Worm (Caenorhabditis elegans): ENCODE measurements around the gene rad-23.
A peak's percentile ranks its signal among the peaks of the same experiment; 100 is the strongest.

The rad-23 gene

ce11 chrII:11644535-11644934 lies 8.0 kb downstream of the rad-23 start:
- TF ChIP-seq nhr-237 (tag; optimal IDR thresholded peaks at IDR 0.05) (no peak), mdl-1 (tag; optimal IDR thresholded peaks at IDR 0.05) (peak in 1 of 2 experiments; percentile 1), mxl-3 (GFP tag; optimal IDR thresholded peaks at IDR 0.05) (no peak), php-3 (GFP tag; IDR thresholded peaks at IDR 0.05) (no peak), unc-130 (GFP tag; optimal IDR thresholded peaks at IDR 0.05) (no peak), T20F7.1 (GFP tag; optimal IDR thresholded peaks at IDR 0.05) (no peak), nhr-111 (GFP tag; optimal IDR thresholded peaks at IDR 0.05) (no peak), unc-62 (GFP tag; optimal IDR thresholded peaks at IDR 0.05 in 1 of 2) (peak in 1 of 2 experiments; percentile 77), unc-62 (tag; optimal IDR thresholded peaks at IDR 0.05) (no peak), F10B5.3 (tag; optimal IDR thresholded peaks at IDR 0.05) (no peak), gei-8 (GFP tag; optimal IDR thresholded peaks at IDR 0.05) (no peak), ctbp-1 (GFP tag; IDR thresholded peaks at IDR 0.05) (no peak), vab-7 (GFP tag; IDR thresholded peaks at IDR 0.05) (no peak), tra-1 (GFP tag; IDR thresholded peaks at IDR 0.05) (no peak), hlh-30 (tag; optimal IDR thresholded peaks at IDR 0.05; ENCODE audit: insufficient read depth) (peak; percentile 6)

DNA sequence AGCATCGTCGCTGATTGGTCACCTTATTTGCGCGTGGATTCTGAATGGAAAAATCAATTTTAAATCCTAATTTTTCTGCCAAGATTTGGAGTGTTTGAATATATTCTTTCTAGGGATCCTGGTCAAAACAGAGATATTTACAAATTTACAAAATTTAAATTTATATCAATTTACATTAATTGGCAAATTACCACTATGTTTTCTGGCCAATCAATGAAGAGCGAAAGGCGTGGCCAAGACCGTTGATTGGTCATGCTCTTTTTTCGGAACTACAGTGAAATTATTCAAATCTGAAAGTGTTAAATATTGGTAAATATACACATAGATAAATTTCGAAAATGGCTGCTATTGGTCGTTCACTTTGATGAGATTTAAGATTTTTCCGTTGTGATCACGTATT lies 9.8 kb downstream of the rad-23 start:
- TF ChIP-seq lir-3 (tag; optimal IDR thresholded peaks at IDR 0.05), result no peak
- no peak for TF ChIP-seq saeg-2 (GFP tag; IDR thresholded peaks at IDR 0.05)
- no peak for TF ChIP-seq ZK546.5 (tag; optimal IDR thresholded peaks at IDR 0.05)
- no peak for TF ChIP-seq F49E8.2 (tag; optimal IDR thresholded peaks at IDR 0.05; ENCODE audit: borderline replicate concordance)

- TF ChIP-seq tra-1 (GFP tag; IDR thresholded peaks at IDR 0.05), result 0 out of 2 replicates have a peak, but pooled peaks have one; percentile 5
- no peak for TF ChIP-seq egl-43 (GFP tag; IDR thresholded peaks at IDR 0.05)
- peak in 1 of 2 experiments; percentile 62 for TF ChIP-seq mdl-1 (tag; optimal IDR thresholded peaks at IDR 0.05)
- TF ChIP-seq dpl-1 (GFP tag; optimal IDR thresholded peaks at IDR 0.05), result no peak
- TF ChIP-seq nhr-28 (tag; optimal IDR thresholded peaks at IDR 0.05), result peak; percentile 59
- TF ChIP-seq saeg-2 (GFP tag; IDR thresholded peaks at IDR 0.05), result no peak
- TF ChIP-seq lim-7 (GFP tag; IDR thresholded peaks at IDR 0.05), result no peak
- peak; percentile 66 for TF ChIP-seq hlh-11 (tag; optimal IDR thresholded peaks at IDR 0.05)
- peak; percentile 25 for TF ChIP-seq nhr-48 (tag; optimal IDR thresholded peaks at IDR 0.05)
- no peak for TF ChIP-seq nhr-25 (tag; optimal IDR thresholded peaks at IDR 0.05; ENCODE audit: borderline replicate concordance, insufficient read depth)
- no peak for TF ChIP-seq daf-8 (GFP tag; IDR thresholded peaks at IDR 0.05)
- peak; percentile 53 for TF ChIP-seq mxl-3 (GFP tag; optimal IDR thresholded peaks at IDR 0.05)
- TF ChIP-seq hlh-30 (tag; optimal IDR thresholded peaks at IDR 0.05; ENCODE audit: insufficient read depth), result peak; percentile 5
- no peak for TF ChIP-seq F10B5.3 (tag; optimal IDR thresholded peaks at IDR 0.05)
- peak in 1 of 2 experiments; percentile 27 for TF ChIP-seq unc-62 (GFP tag; optimal IDR thresholded peaks at IDR 0.05 in 1 of 2)
- TF ChIP-seq unc-62 (tag; optimal IDR thresholded peaks at IDR 0.05), result no peak
- no peak for TF ChIP-seq nhr-76 (tag; optimal IDR thresholded peaks at IDR 0.05)
- TF ChIP-seq lsy-2 (tag; optimal IDR thresholded peaks at IDR 0.05), result peak in 1 of 2 experiments; percentile 16
- peak; percentile 16 for TF ChIP-seq gei-8 (GFP tag; optimal IDR thresholded peaks at IDR 0.05)
- TF ChIP-seq jun-1 (tag; optimal IDR thresholded peaks at IDR 0.05), result no peak
- peak; percentile 2 for TF ChIP-seq aha-1 (tag)
These were observed 10.5 kb downstream of the rad-23 start for ce11 chrII:11642025-11642424.

- TF ChIP-seq madf-9 (GFP tag; conservative IDR thresholded peaks at IDR 0.05) (no peak), lin-29 (GFP tag; IDR thresholded peaks at IDR 0.05) (no peak), nhr-102 (tag; optimal IDR thresholded peaks at IDR 0.05) (peak; percentile 24), dmd-8 (GFP tag; IDR thresholded peaks at IDR 0.05) (no peak), unc-39 (tag; optimal IDR thresholded peaks at IDR 0.05) (no peak), jun-1 (tag; optimal IDR thresholded peaks at IDR 0.05) (no peak), ama-1 (optimal IDR thresholded peaks at IDR 0.05) (no peak), mes-2 (tag; optimal IDR thresholded peaks at IDR 0.05; ENCODE audit: poor library complexity, severe bottlenecking) (peak; percentile 2), attf-4 (tag; optimal IDR thresholded peaks at IDR 0.05) (no peak), hlh-11 (tag; optimal IDR thresholded peaks at IDR 0.05) (no peak), spr-1 (tag; optimal IDR thresholded peaks at IDR 0.05) (no peak), F37D6.2 (tag; optimal IDR thresholded peaks at IDR 0.05) (peak; percentile 0), Y5F2A.4 (GFP tag; optimal IDR thresholded peaks at IDR 0.05) (no peak), ceh-62 (tag; optimal IDR thresholded peaks at IDR 0.05) (no peak), daf-12 (tag; optimal IDR thresholded peaks at IDR 0.05) (no peak), lin-38 (GFP tag; IDR thresholded peaks at IDR 0.05) (peak; percentile 41), T26A8.4 (GFP tag; IDR thresholded peaks at IDR 0.05) (0 out of 2 replicates have a peak, but pooled peaks have one; percentile 52), nhr-77 (tag; optimal IDR thresholded peaks at IDR 0.05) (no peak)
These were observed 14.7 kb downstream of the rad-23 start for ce11 chrII:11637817-11638216.

Measured in whole organism, L4 larva.